Fruit fly (Drosophila melanogaster) whole organism, pupa: ENCODE measurements around the gene CG10011.

Experiments used
- CG12605 ChIP-seq: fragments of 200-800 bp; sonication (Bioruptor generic); IDR thresholded peaks from 2 replicates; pipeline ENCODE4 v1.3.6; 2022; ENCODE audit warnings: missing biosample characterization, missing genetic modification characterization
- CG14655 ChIP-seq: fragments of 200-800 bp; sonication (Bioruptor generic); optimal IDR thresholded peaks from 3 replicates; lab custom pipeline; 2017; ENCODE audit warnings: mild to moderate bottlenecking, missing biosample characterization, missing genetic modification reagents, missing genetic modification characterization
- CG17806 ChIP-seq: fragments of 200-800 bp; sonication (Bioruptor generic); optimal IDR thresholded peaks from 2 replicates; lab custom pipeline; 2018; ENCODE audit warnings: missing biosample characterization, mild to moderate bottlenecking, missing genetic modification characterization, moderate library complexity
- CG32121 ChIP-seq: fragments of 200-800 bp; sonication (Bioruptor generic); IDR thresholded peaks from 2 replicates; pipeline ENCODE4 v1.3.6; 2022; ENCODE audit warnings: missing biosample characterization, missing genetic modification characterization
- CG34367 ChIP-seq: fragments of 200-800 bp; sonication (Bioruptor generic); optimal IDR thresholded peaks from 2 replicates; lab custom pipeline; 2018; ENCODE audit warnings: missing biosample characterization, mild to moderate bottlenecking, missing genetic modification characterization
- Pif1A ChIP-seq: fragments of 200-800 bp; sonication (Bioruptor generic); optimal IDR thresholded peaks from 3 replicates; lab custom pipeline; 2016; ENCODE audit warnings: missing biosample characterization, missing genetic modification characterization
- Pif1B ChIP-seq: fragments of 200-800 bp; sonication (Bioruptor generic); optimal IDR thresholded peaks from 3 replicates; lab custom pipeline; 2016; ENCODE audit warnings: missing biosample characterization, missing genetic modification characterization
- gl ChIP-seq: fragments of 200-800 bp; sonication (Bioruptor generic); optimal IDR thresholded peaks from 2 replicates; lab custom pipeline; 2018; ENCODE audit warnings: missing biosample characterization, mild to moderate bottlenecking, missing genetic modification characterization

- no peak for TF ChIP-seq CG14655
- TF ChIP-seq gl, result no peak
- TF ChIP-seq Pif1B (GFP tag; lab: Kevin White, UChicago), result no peak
- TF ChIP-seq CG17806 (tag; lab: Kevin White, UChicago), result no peak
- no peak for TF ChIP-seq Pif1A (GFP tag; lab: Kevin White, UChicago)
- no peak for TF ChIP-seq CG12605 (GFP tag; lab: Robert Waterston, UW)
- TF ChIP-seq CG34367 (tag; lab: Kevin White, UChicago), result no peak
- TF ChIP-seq CG32121 (GFP tag; lab: Robert Waterston, UW), result no peak
Observed at dm6 chr3R:28603561-28603960, 31.3 kb downstream of the CG10011 start.
